Worm (Caenorhabditis elegans): ENCODE results near the gene his-1.
A peak's percentile ranks its signal among the peaks of the same experiment; 100 is the strongest.

Gene his-1

ce11 chrV:16042743-16043014 lies 359 bp downstream of the his-1 start:
- TF ChIP-seq zip-8 (tag; optimal IDR thresholded peaks at IDR 0.05) (peak; percentile 24), sem-2 (GFP tag; optimal IDR thresholded peaks at IDR 0.05) (peak; percentile 9), mls-2 (tag; optimal IDR thresholded peaks at IDR 0.05) (no peak)

- TF ChIP-seq sem-2 (GFP tag; optimal IDR thresholded peaks at IDR 0.05) (no peak), drap-1 (GFP tag; optimal IDR thresholded peaks at IDR 0.05) (no peak), mab-5 (tag; optimal IDR thresholded peaks at IDR 0.05) (no peak), mls-2 (tag; optimal IDR thresholded peaks at IDR 0.05) (no peak), unc-39 (tag; optimal IDR thresholded peaks at IDR 0.05) (no peak), nhr-237 (tag; optimal IDR thresholded peaks at IDR 0.05) (no peak), ces-1 (GFP tag; optimal IDR thresholded peaks at IDR 0.05) (no peak), unc-62 (GFP tag; optimal IDR thresholded peaks at IDR 0.05) (no peak), flh-1 (GFP tag; optimal IDR thresholded peaks at IDR 0.05) (no peak), lin-13 (tag; optimal IDR thresholded peaks at IDR 0.05) (no peak), ceh-43 (GFP tag; optimal IDR thresholded peaks at IDR 0.05) (no peak), ham-2 (GFP tag; optimal IDR thresholded peaks at IDR 0.05) (no peak), nhr-28 (tag; optimal IDR thresholded peaks at IDR 0.05) (no peak), sptf-1 (tag; optimal IDR thresholded peaks at IDR 0.05) (no peak), zip-8 (tag; optimal IDR thresholded peaks at IDR 0.05) (no peak), tbx-8 (GFP tag; optimal IDR thresholded peaks at IDR 0.05) (no peak), bed-3 (GFP tag; optimal IDR thresholded peaks at IDR 0.05) (no peak), hlh-1 (tag; optimal IDR thresholded peaks at IDR 0.05) (no peak)
Measured at ce11 chrV:16043686-16044085, 1.4 kb downstream of the his-1 start.

DNA sequence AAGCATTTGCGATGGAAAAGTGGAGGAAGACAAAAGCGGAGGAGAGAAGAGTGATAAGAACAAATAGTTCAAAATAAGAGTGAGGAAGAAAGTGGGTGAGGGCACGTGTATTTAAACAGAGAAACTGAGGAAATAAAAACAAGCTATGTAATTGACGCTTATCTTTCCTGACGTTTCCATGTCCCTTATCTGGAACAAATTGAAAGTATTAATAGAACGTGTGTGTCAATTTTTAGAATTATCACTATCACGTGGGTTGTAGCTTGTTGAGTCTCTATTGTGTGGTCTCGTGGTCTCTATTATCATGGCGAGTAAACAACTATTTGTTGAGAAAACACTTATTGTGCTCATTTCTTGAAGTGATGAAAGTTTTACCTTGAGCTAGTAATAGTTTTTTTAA lies 3.5 kb downstream of the his-1 start, which contains the start of gene T10C6.15:
Gene T10C6.15, minus strand, starts transcription at position 104 of the 400 bp plus-strand sequence.
- TF ChIP-seq unc-120 (tag; optimal IDR thresholded peaks at IDR 0.05; ENCODE audit: poor library complexity, severe bottlenecking): no peak
- no peak for TF ChIP-seq elt-1 (tag; optimal IDR thresholded peaks at IDR 0.05; ENCODE audit: borderline replicate concordance, insufficient read depth)
- TF ChIP-seq nhr-2 (tag; optimal IDR thresholded peaks at IDR 0.05): no peak
- TF ChIP-seq ham-2 (GFP tag; optimal IDR thresholded peaks at IDR 0.05): no peak
- TF ChIP-seq unc-39 (tag; optimal IDR thresholded peaks at IDR 0.05): no peak
- TF ChIP-seq drap-1 (GFP tag; optimal IDR thresholded peaks at IDR 0.05): no peak
- no peak for TF ChIP-seq ztf-11 (tag; optimal IDR thresholded peaks at IDR 0.05)
- TF ChIP-seq nhr-12 (tag; optimal IDR thresholded peaks at IDR 0.05): no peak
- no peak for TF ChIP-seq sptf-1 (tag; optimal IDR thresholded peaks at IDR 0.05)
- no peak for TF ChIP-seq ceh-43 (GFP tag; optimal IDR thresholded peaks at IDR 0.05)
- TF ChIP-seq mep-1 (tag; optimal IDR thresholded peaks at IDR 0.05): no peak
- no peak for TF ChIP-seq nhr-76 (tag; optimal IDR thresholded peaks at IDR 0.05)
- TF ChIP-seq sem-2 (GFP tag; optimal IDR thresholded peaks at IDR 0.05): no peak

DNA sequence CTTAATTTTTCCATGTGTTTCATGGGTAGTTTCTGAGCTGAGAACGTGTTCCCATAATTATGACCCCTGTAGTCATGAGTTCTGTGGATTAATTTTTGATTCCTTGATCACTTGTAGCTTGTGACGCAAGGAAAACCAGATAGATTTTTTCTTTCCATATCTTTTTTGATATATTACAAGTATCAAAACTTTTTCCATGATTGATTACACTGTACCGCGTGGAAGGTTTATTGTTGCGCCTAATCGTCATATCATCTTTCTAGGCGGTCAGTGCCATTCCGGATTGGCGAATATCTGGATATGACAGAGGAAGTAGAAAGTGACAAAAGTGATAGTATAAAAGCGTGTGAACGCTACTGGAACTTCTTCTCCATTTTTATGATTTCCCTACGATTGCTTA lies 4.3 kb downstream of the his-1 start, which contains the start of gene ZK285.2:
Gene ZK285.2, plus strand, starts transcription at position 301 of the 400 bp plus-strand sequence.
- TF ChIP-seq unc-39 (tag; optimal IDR thresholded peaks at IDR 0.05) (no peak), blmp-1 (tag; optimal IDR thresholded peaks at IDR 0.05) (no peak), pha-4 (tag; optimal IDR thresholded peaks at IDR 0.05) (no peak), ceh-39 (tag; optimal IDR thresholded peaks at IDR 0.05) (no peak), nhr-237 (tag; optimal IDR thresholded peaks at IDR 0.05) (no peak), hlh-1 (tag; optimal IDR thresholded peaks at IDR 0.05) (no peak), mab-5 (tag; optimal IDR thresholded peaks at IDR 0.05) (no peak), nhr-2 (tag; optimal IDR thresholded peaks at IDR 0.05) (no peak), tbx-8 (GFP tag; optimal IDR thresholded peaks at IDR 0.05) (no peak), nhr-12 (tag; optimal IDR thresholded peaks at IDR 0.05) (no peak), bed-3 (GFP tag; optimal IDR thresholded peaks at IDR 0.05) (no peak), cnd-1 (tag; optimal IDR thresholded peaks at IDR 0.05) (no peak), lsy-2 (tag; optimal IDR thresholded peaks at IDR 0.05) (no peak)

DNA sequence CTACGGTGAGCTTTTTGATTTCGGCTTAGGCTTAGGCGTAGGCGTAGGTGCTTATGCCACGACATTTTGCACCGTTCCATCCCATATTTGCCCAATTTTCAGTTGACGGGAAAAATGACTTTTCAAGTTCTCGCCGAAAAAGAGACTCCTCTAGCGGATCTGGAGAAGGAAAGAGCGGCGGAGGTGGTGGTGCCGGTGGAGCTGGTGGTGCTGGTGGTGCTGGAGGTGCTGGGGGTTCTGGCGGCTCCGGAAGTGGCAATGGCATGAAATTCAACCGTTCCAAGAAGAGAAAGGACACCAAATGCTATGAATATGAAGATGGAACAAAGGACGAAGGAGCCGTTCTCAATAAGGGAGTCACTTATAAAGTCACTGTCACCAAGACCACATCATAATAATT lies 4.7 kb downstream of the his-1 start:
- TF ChIP-seq nhr-2 (tag; optimal IDR thresholded peaks at IDR 0.05): no peak
- no peak for TF ChIP-seq bed-3 (GFP tag; optimal IDR thresholded peaks at IDR 0.05)
- TF ChIP-seq ztf-11 (tag; optimal IDR thresholded peaks at IDR 0.05): no peak
- TF ChIP-seq cnd-1 (tag; optimal IDR thresholded peaks at IDR 0.05): no peak
- no peak for TF ChIP-seq ham-2 (GFP tag; optimal IDR thresholded peaks at IDR 0.05)
- TF ChIP-seq unc-120 (tag; optimal IDR thresholded peaks at IDR 0.05; ENCODE audit: poor library complexity, severe bottlenecking): no peak
- TF ChIP-seq nhr-12 (tag; optimal IDR thresholded peaks at IDR 0.05): no peak
- no peak for TF ChIP-seq nhr-28 (tag; optimal IDR thresholded peaks at IDR 0.05)
- no peak for TF ChIP-seq tbx-8 (GFP tag; optimal IDR thresholded peaks at IDR 0.05)
- no peak for TF ChIP-seq ceh-83 (GFP tag; optimal IDR thresholded peaks at IDR 0.05)
- TF ChIP-seq nhr-76 (tag; optimal IDR thresholded peaks at IDR 0.05): no peak
- TF ChIP-seq unc-62 (GFP tag; optimal IDR thresholded peaks at IDR 0.05): no peak
- no peak for TF ChIP-seq drap-1 (GFP tag; optimal IDR thresholded peaks at IDR 0.05)
- TF ChIP-seq nhr-237 (tag; optimal IDR thresholded peaks at IDR 0.05): no peak
- no peak for TF ChIP-seq unc-39 (tag; optimal IDR thresholded peaks at IDR 0.05)
- TF ChIP-seq zip-8 (tag; optimal IDR thresholded peaks at IDR 0.05): no peak
- no peak for TF ChIP-seq mls-2 (tag; optimal IDR thresholded peaks at IDR 0.05)
